Fruit fly (Drosophila melanogaster) whole organism, embryonic: ENCODE results near the gene Pdxk.
A peak's percentile ranks its signal among the peaks of the same experiment; 100 is the strongest.

Source experiments
- Adf1 ChIP-seq: fragments of 200-800 bp; sonication (Bioruptor generic); IDR thresholded peaks from 2 replicates; pipeline ENCODE4 v1.3.6; 2022; ENCODE audit warnings: missing biosample characterization, missing genetic modification characterization
- CG11085 ChIP-seq: fragments of 200-800 bp; sonication (Bioruptor generic); IDR thresholded peaks from 2 replicates; pipeline ENCODE4 v1.3.6; 2022; ENCODE audit warnings: missing biosample characterization, missing genetic modification characterization
- CG12236 ChIP-seq: fragments of 200-800 bp; sonication (Bioruptor generic); optimal IDR thresholded peaks from 2 replicates; lab custom pipeline; 2016; ENCODE audit warnings: missing biosample characterization, missing genetic modification characterization
- CG12744 ChIP-seq: fragments of 200-800 bp; sonication (Bioruptor generic); optimal IDR thresholded peaks from 2 replicates; lab custom pipeline; 2016; ENCODE audit warnings: missing biosample characterization, missing genetic modification characterization
- CG12942 ChIP-seq: fragments of 200-800 bp; sonication (Bioruptor generic); optimal IDR thresholded peaks from 3 replicates; lab custom pipeline; 2016; ENCODE audit warnings: missing biosample characterization, missing genetic modification characterization
- CG14441 ChIP-seq: fragments of 200-800 bp; sonication (Bioruptor generic); IDR thresholded peaks from 2 replicates; pipeline ENCODE4 v1.3.6; 2022; ENCODE audit warnings: missing biosample characterization, missing genetic modification characterization
- CG1603 ChIP-seq: fragments of 200-800 bp; sonication (Bioruptor generic); optimal IDR thresholded peaks from 2 replicates; lab custom pipeline; 2019; ENCODE audit warnings: missing biosample characterization, mild to moderate bottlenecking, missing genetic modification characterization, moderate library complexity
- CG16813 ChIP-seq: fragments of 200-800 bp; sonication (Bioruptor generic); IDR thresholded peaks from 3 replicates; pipeline ENCODE4 v1.3.6; 2022; ENCODE audit warnings: missing biosample characterization, missing genetic modification characterization; ENCODE audit not compliant: partially characterized antibody
- CG17186 ChIP-seq: fragments of 200-800 bp; sonication (Bioruptor generic); optimal IDR thresholded peaks from 3 replicates; lab custom pipeline; 2017; ENCODE audit warnings: missing biosample characterization, missing genetic modification reagents, missing genetic modification characterization
- CG17568 ChIP-seq: fragments of 200-800 bp; sonication (Bioruptor generic); optimal IDR thresholded peaks from 2 replicates; lab custom pipeline; 2018; ENCODE audit warnings: missing biosample characterization, mild to moderate bottlenecking, missing genetic modification characterization, moderate library complexity
- CG18262 ChIP-seq: fragments of 200-800 bp; optimal IDR thresholded peaks from 3 replicates; lab custom pipeline; 2019; ENCODE audit warnings: missing biosample characterization, mild to moderate bottlenecking, missing genetic modification characterization, moderate library complexity
- CG18476 ChIP-seq: fragments of 200-800 bp; sonication (Bioruptor generic); optimal IDR thresholded peaks from 2 replicates; lab custom pipeline; 2016; ENCODE audit warnings: missing biosample characterization, mild to moderate bottlenecking, missing genetic modification characterization
- CG2129 ChIP-seq: fragments of 200-800 bp; sonication (Bioruptor generic); IDR thresholded peaks from 2 replicates; pipeline ENCODE4 v1.3.6; 2022; ENCODE audit warnings: missing biosample characterization, missing genetic modification characterization; ENCODE audit not compliant: partially characterized antibody
- CG2199 ChIP-seq: fragments of 200-800 bp; sonication (Bioruptor generic); IDR thresholded peaks from 3 replicates; pipeline ENCODE4 v1.3.6; 2022; ENCODE audit warnings: missing biosample characterization, missing genetic modification characterization
- CG30403 ChIP-seq: fragments of 200-800 bp; sonication (Bioruptor generic); optimal IDR thresholded peaks from 3 replicates; lab custom pipeline; 2016; ENCODE audit warnings: missing biosample characterization, missing genetic modification characterization
- CG31224 ChIP-seq: fragments of 200-800 bp; sonication (Bioruptor generic); IDR thresholded peaks from 2 replicates; pipeline ENCODE4 v1.3.6; 2022; ENCODE audit warnings: missing biosample characterization, missing genetic modification characterization
- CG3281 ChIP-seq: fragments of 200-800 bp; sonication (Bioruptor generic); optimal IDR thresholded peaks from 3 replicates; lab custom pipeline; 2017; ENCODE audit warnings: missing biosample characterization, mild to moderate bottlenecking, missing genetic modification characterization
- CG4617 ChIP-seq: fragments of 200-800 bp; sonication (Bioruptor generic); optimal IDR thresholded peaks from 3 replicates; lab custom pipeline; 2016; ENCODE audit warnings: missing biosample characterization, missing genetic modification characterization, borderline replicate concordance
- CG4730 ChIP-seq: fragments of 200-800 bp; sonication (Bioruptor generic); IDR thresholded peaks from 2 replicates; pipeline ENCODE4 v1.3.6; 2022; ENCODE audit warnings: missing biosample characterization, missing genetic modification characterization
- CG6683 ChIP-seq: fragments of 200-800 bp; sonication (Bioruptor generic); optimal IDR thresholded peaks from 2 replicates; lab custom pipeline; 2017; ENCODE audit warnings: missing biosample characterization, mild to moderate bottlenecking, missing genetic modification characterization, missing genetic modification reagents
- CG7987 ChIP-seq: fragments of 200-800 bp; sonication (Bioruptor generic); optimal IDR thresholded peaks from 2 replicates; lab custom pipeline; 2018; ENCODE audit warnings: missing biosample characterization, mild to moderate bottlenecking, missing genetic modification characterization, moderate library complexity
- CG8290 ChIP-seq, 3 experiments: fragments of 200-800 bp; sonication (Bioruptor generic); optimal IDR thresholded peaks; 2 replicates each; lab custom pipeline; 2016 to 2019; ENCODE audit warnings: missing biosample characterization in 3 of 3, missing genetic modification characterization in 3 of 3, mild to moderate bottlenecking in 2 of 3, moderate library complexity in 1 of 3
- CG9437 ChIP-seq: fragments of 200-800 bp; sonication (Bioruptor generic); optimal IDR thresholded peaks from 2 replicates; lab custom pipeline; 2018; ENCODE audit warnings: missing biosample characterization, mild to moderate bottlenecking, missing genetic modification characterization
- CrebB ChIP-seq: fragments of 200-800 bp; sonication (Bioruptor generic); optimal IDR thresholded peaks from 3 replicates; lab custom pipeline; 2018; ENCODE audit warnings: missing biosample characterization, mild to moderate bottlenecking, missing genetic modification characterization
- Ets97D ChIP-seq: fragments of 200-800 bp; sonication (Bioruptor generic); optimal IDR thresholded peaks from 3 replicates; lab custom pipeline; 2016; ENCODE audit warnings: missing biosample characterization, missing genetic modification characterization
- Fer1 ChIP-seq: fragments of 200-800 bp; sonication (Bioruptor generic); optimal IDR thresholded peaks from 2 replicates; lab custom pipeline; 2017; ENCODE audit warnings: missing biosample characterization, mild to moderate bottlenecking, missing genetic modification characterization
- Hand ChIP-seq: fragments of 200-800 bp; sonication (Bioruptor generic); optimal IDR thresholded peaks from 2 replicates; lab custom pipeline; 2017; ENCODE audit warnings: mild to moderate bottlenecking, missing biosample characterization, missing genetic modification reagents, missing genetic modification characterization
- Hmr ChIP-seq: fragments of 200-800 bp; sonication (Bioruptor generic); optimal IDR thresholded peaks from 3 replicates; lab custom pipeline; 2017; ENCODE audit warnings: mild to moderate bottlenecking, missing biosample characterization, missing genetic modification reagents, missing genetic modification characterization
- Hmx ChIP-seq: fragments of 200-800 bp; sonication (Bioruptor generic); optimal IDR thresholded peaks from 2 replicates; lab custom pipeline; 2016; ENCODE audit warnings: missing biosample characterization, missing genetic modification characterization
- Hr78 ChIP-seq, 2 experiments: fragments of 200-800 bp in 1 of 2; fragments of >200 bp in 1 of 2; sonication (Bioruptor generic) in 1 of 2; optimal IDR thresholded peaks; 2 replicates each; lab custom pipeline; 2017 to 2019; ENCODE audit warnings: missing biosample characterization in 2 of 2, missing genetic modification characterization in 2 of 2, mild to moderate bottlenecking in 1 of 2, moderate library complexity in 1 of 2
- Myb ChIP-seq: fragments of 200-800 bp; sonication (Bioruptor generic); optimal IDR thresholded peaks from 2 replicates; lab custom pipeline; 2016; ENCODE audit warnings: missing biosample characterization, missing genetic modification characterization
- NC2β ChIP-seq: fragments of 200-800 bp; sonication (Bioruptor generic); optimal IDR thresholded peaks from 2 replicates; lab custom pipeline; 2016; ENCODE audit warnings: missing biosample characterization, missing genetic modification characterization
- Oaz ChIP-seq: fragments of 200-800 bp; sonication (Bioruptor generic); IDR thresholded peaks from 2 replicates; pipeline ENCODE4 v1.3.6; 2022; ENCODE audit warnings: missing biosample characterization, missing genetic modification characterization
- bowl ChIP-seq: fragments of 200-800 bp; sonication (Bioruptor generic); IDR thresholded peaks from 2 replicates; pipeline ENCODE4 v1.3.6; 2022; ENCODE audit warnings: missing biosample characterization, missing genetic modification characterization
- cato ChIP-seq: fragments of 200-800 bp; sonication (Bioruptor generic); optimal IDR thresholded peaks from 2 replicates; lab custom pipeline; 2016; ENCODE audit warnings: missing biosample characterization, missing genetic modification characterization, borderline replicate concordance
- ems ChIP-seq: fragments of 200-800 bp; sonication (Bioruptor generic); optimal IDR thresholded peaks from 3 replicates; lab custom pipeline; 2016; ENCODE audit warnings: missing biosample characterization, missing genetic modification characterization
- lbe ChIP-seq: fragments of 200-800 bp; sonication (Bioruptor generic); optimal IDR thresholded peaks from 2 replicates; lab custom pipeline; 2016; ENCODE audit warnings: missing biosample characterization, mild to moderate bottlenecking, missing genetic modification characterization
- pzg ChIP-seq: fragments of 200-800 bp; sonication (Bioruptor generic); optimal IDR thresholded peaks from 3 replicates; lab custom pipeline; 2018; ENCODE audit warnings: missing biosample characterization, mild to moderate bottlenecking, missing genetic modification characterization, moderate library complexity
- ranshi ChIP-seq: fragments of 200-800 bp; sonication (Bioruptor generic); IDR thresholded peaks from 2 replicates; pipeline ENCODE4 v1.3.6; 2022; ENCODE audit warnings: missing biosample characterization, missing genetic modification characterization
- rib ChIP-seq: fragments of 200-800 bp; sonication (Bioruptor generic); IDR thresholded peaks from 2 replicates; pipeline ENCODE4 v1.3.6; 2022; ENCODE audit warnings: missing biosample characterization, missing genetic modification characterization
- row ChIP-seq: fragments of 200-800 bp; sonication (Bioruptor generic); IDR thresholded peaks from 3 replicates; pipeline ENCODE4 v1.3.6; 2022; ENCODE audit warnings: missing biosample characterization, missing genetic modification characterization
- sna ChIP-seq: fragments of 200-800 bp; sonication (Bioruptor generic); IDR thresholded peaks from 2 replicates; pipeline ENCODE4 v1.3.6; 2022; ENCODE audit warnings: missing biosample characterization, missing genetic modification characterization; ENCODE audit not compliant: partially characterized antibody
- ssp ChIP-seq: fragments of 200-800 bp; sonication (Bioruptor generic); IDR thresholded peaks from 2 replicates; pipeline ENCODE4 v1.3.6; 2022; ENCODE audit warnings: missing biosample characterization, missing genetic modification characterization
- sug ChIP-seq: fragments of 200-800 bp; optimal IDR thresholded peaks from 2 replicates; lab custom pipeline; 2019; ENCODE audit warnings: missing biosample characterization, mild to moderate bottlenecking, missing genetic modification characterization, moderate library complexity
- tin ChIP-seq: fragments of 200-800 bp; sonication (Bioruptor generic); optimal IDR thresholded peaks from 3 replicates; lab custom pipeline; 2016; ENCODE audit warnings: missing biosample characterization, missing genetic modification characterization
- tll ChIP-seq, 2 experiments: fragments of 200-800 bp in 1 of 2; fragments of >200 bp in 1 of 2; sonication (Bioruptor generic) in 1 of 2; optimal IDR thresholded peaks; 2 replicates each; lab custom pipeline; 2017 to 2019; ENCODE audit warnings: missing biosample characterization in 2 of 2, missing genetic modification characterization in 2 of 2, mild to moderate bottlenecking in 1 of 2, moderate library complexity in 1 of 2
- vvl ChIP-seq: fragments of 200-800 bp; sonication (Bioruptor generic); IDR thresholded peaks from 2 replicates; pipeline ENCODE4 v1.3.6; 2022; ENCODE audit warnings: missing biosample characterization, missing genetic modification characterization
- wdn ChIP-seq: fragments of 200-800 bp; sonication (Bioruptor generic); IDR thresholded peaks from 2 replicates; pipeline ENCODE4 v1.3.6; 2022; ENCODE audit warnings: missing biosample characterization, missing genetic modification characterization
- wek ChIP-seq: fragments of 200-800 bp; sonication (Bioruptor generic); optimal IDR thresholded peaks from 3 replicates; lab custom pipeline; 2018; ENCODE audit warnings: missing biosample characterization, mild to moderate bottlenecking, missing genetic modification characterization, moderate library complexity

The Pdxk gene

DNA sequence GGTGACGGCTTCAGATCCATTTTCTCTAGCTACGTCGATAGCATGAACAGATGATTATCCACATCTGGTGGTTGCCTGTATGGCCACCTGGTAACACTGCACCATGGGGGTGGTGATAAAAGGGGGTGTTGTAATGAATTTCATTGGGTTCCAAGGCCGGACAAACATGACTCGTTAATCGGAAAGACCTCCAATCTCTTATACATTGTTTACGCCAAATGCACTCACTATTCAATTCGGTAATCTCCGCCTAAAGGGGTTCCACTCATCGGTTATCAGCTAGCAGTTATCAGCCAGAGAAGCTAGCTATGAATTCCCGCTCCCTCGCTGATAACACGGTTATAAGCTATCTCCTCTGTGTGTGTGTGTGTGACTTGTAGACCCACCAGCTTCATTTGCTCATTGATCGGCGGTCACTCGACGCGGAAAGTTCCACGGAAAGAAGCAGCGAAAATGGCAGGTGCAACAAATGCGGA, at the start of gene Pdxk (continued):
- peak; percentile 52 for TF ChIP-seq CG7987 (GFP tag; lab: Kevin White, UChicago)
- no peak for TF ChIP-seq Hmx (GFP tag; lab: Kevin White, UChicago)
- peak; percentile 46 for TF ChIP-seq vvl (GFP tag; lab: Robert Waterston, UW)
- no peak for TF ChIP-seq Oaz (GFP tag; lab: Robert Waterston, UW)
- TF ChIP-seq CG9437, result peak; percentile 47
- TF ChIP-seq Hand (GFP tag; lab: Kevin White, UChicago), result no peak
- peak; percentile 68 for TF ChIP-seq CG17186
- no peak for TF ChIP-seq cato (GFP tag; lab: Kevin White, UChicago)
- TF ChIP-seq CG6683 (GFP tag; lab: Kevin White, UChicago), result no peak
- TF ChIP-seq Hr78 (GFP tag; optimal IDR thresholded peaks at IDR 0.05; lab: Kevin White, UChicago), result peak in 1 of 2 experiments; percentile 65
- TF ChIP-seq CG2199 (GFP tag; lab: Robert Waterston, UW), result no peak
- TF ChIP-seq CG18476 (GFP tag; lab: Kevin White, UChicago), result no peak
- TF ChIP-seq CG31224 (GFP tag; lab: Robert Waterston, UW), result no peak
- TF ChIP-seq CG12744, result no peak
- TF ChIP-seq CG18262 (tag; lab: Kevin White, UChicago), result no peak
- TF ChIP-seq CG3281 (GFP tag; lab: Kevin White, UChicago), result peak; percentile 20
- no peak for TF ChIP-seq CG14441 (GFP tag; lab: Robert Waterston, UW)
- TF ChIP-seq ranshi (GFP tag; lab: Robert Waterston, UW), result no peak
- no peak for TF ChIP-seq tin
- no peak for TF ChIP-seq CG8290 (GFP tag; optimal IDR thresholded peaks at IDR 0.05; lab: Kevin White, UChicago)
- TF ChIP-seq CG8290 (tag; optimal IDR thresholded peaks at IDR 0.05; lab: Kevin White, UChicago), result peak in 1 of 2 experiments; percentile 67
- TF ChIP-seq Myb (GFP tag; lab: Kevin White, UChicago), result peak; percentile 15
- TF ChIP-seq CG16813 (GFP tag; lab: Robert Waterston, UW), result 0 out of 3 replicates have a peak, but pooled peaks have one; percentile 19
- peak; percentile 48; the same call in 2 of the 3 replicates for TF ChIP-seq row (GFP tag; lab: Robert Waterston, UW)
- no peak for TF ChIP-seq wdn (GFP tag; lab: Robert Waterston, UW)
- no peak for TF ChIP-seq CG4730 (GFP tag; lab: Robert Waterston, UW)
- TF ChIP-seq CG2129 (GFP tag; lab: Robert Waterston, UW), result no peak
- TF ChIP-seq NC2β, result no peak
- TF ChIP-seq CG12942, result no peak
- TF ChIP-seq Adf1, result 0 out of 2 replicates have a peak, but pooled peaks have one; percentile 5
- TF ChIP-seq sug, result peak; percentile 94
- TF ChIP-seq CG12236 (GFP tag; lab: Kevin White, UChicago), result no peak
- TF ChIP-seq Hmr (GFP tag; lab: Kevin White, UChicago), result peak; percentile 43
- TF ChIP-seq CG4617 (GFP tag; lab: Kevin White, UChicago), result no peak
- TF ChIP-seq bowl, result no peak
- no peak for TF ChIP-seq ssp
- TF ChIP-seq CG17568 (GFP tag; lab: Kevin White, UChicago), result peak; percentile 3
- TF ChIP-seq ems (GFP tag; lab: Kevin White, UChicago), result no peak
- peak; percentile 62 for TF ChIP-seq pzg (GFP tag; lab: Kevin White, UChicago)
- TF ChIP-seq CG30403, result no peak
- no peak for TF ChIP-seq tll (GFP tag; optimal IDR thresholded peaks at IDR 0.05; lab: Kevin White, UChicago)
- no peak for TF ChIP-seq Ets97D (GFP tag; lab: Kevin White, UChicago)
- TF ChIP-seq wek, result peak; percentile 59
- TF ChIP-seq sna, result 0 out of 2 replicates have a peak, but pooled peaks have one; percentile 34
- no peak for TF ChIP-seq CG11085
- no peak for TF ChIP-seq rib (GFP tag; lab: Robert Waterston, UW)
- TF ChIP-seq lbe (GFP tag; lab: Kevin White, UChicago), result peak; percentile 5
- peak; percentile 31 for TF ChIP-seq Fer1 (GFP tag; lab: Kevin White, UChicago)
- TF ChIP-seq CrebB (tag; lab: Kevin White, UChicago), result peak; percentile 45
- peak; percentile 49 for TF ChIP-seq CG1603 (tag; lab: Kevin White, UChicago)
